Worm (Caenorhabditis elegans) whole organism, L4 larva: ENCODE data around the gene C03B1.7.

ENCODE experiments used
- F26F4.8 ChIP-seq: fragments of 200-800 bp; sonication (Bioruptor generic); conservative IDR thresholded peaks from 2 replicates; pipeline ENCODE4 v1.3.6; 2022; ENCODE audit warnings: missing genetic modification characterization, missing compliant biosample characterization
- F49E8.2 ChIP-seq: sonication (generic microtip); optimal IDR thresholded peaks from 2 replicates; lab custom pipeline; 2016; ENCODE audit warnings: missing compliant biosample characterization, mild to moderate bottlenecking, missing genetic modification characterization, borderline replicate concordance
- T20F7.1 ChIP-seq: fragments of 200-800 bp; sonication (Bioruptor generic); optimal IDR thresholded peaks from 2 replicates; lab custom pipeline; 2018; ENCODE audit warnings: mild to moderate bottlenecking, missing genetic modification characterization, missing compliant biosample characterization
- Y105C5A.15 ChIP-seq: fragments of 200-800 bp; sonication (Bioruptor generic); IDR thresholded peaks from 2 replicates; pipeline ENCODE4 v1.3.6; 2022; ENCODE audit warnings: missing genetic modification characterization, missing compliant biosample characterization
- Y5F2A.4 ChIP-seq: fragments of 200-800 bp; sonication (Bioruptor generic); optimal IDR thresholded peaks from 2 replicates; lab custom pipeline; 2018; ENCODE audit warnings: mild to moderate bottlenecking, missing genetic modification characterization, missing compliant biosample characterization
- ZK546.5 ChIP-seq, 2 experiments: sonication (generic microtip); optimal IDR thresholded peaks; 2 replicates each; lab custom pipeline; 2017; ENCODE audit warnings: missing biosample characterization in 2 of 2, missing genetic modification characterization in 2 of 2
- arid-1 ChIP-seq: fragments of 200-800 bp; sonication (Bioruptor generic); conservative IDR thresholded peaks from 2 replicates; pipeline ENCODE4 v1.3.6; 2022; ENCODE audit warnings: missing genetic modification reagents, missing genetic modification characterization, missing compliant biosample characterization
- ceh-28 ChIP-seq: fragments of 150-350 bp; optimal IDR thresholded peaks from 2 replicates; lab custom pipeline; 2014; ENCODE audit warnings: missing biosample characterization, missing genetic modification reagents, missing genetic modification characterization
- ceh-32 ChIP-seq: sonication (generic microtip); optimal IDR thresholded peaks from 2 replicates; lab custom pipeline; 2016; ENCODE audit warnings: mild to moderate bottlenecking, missing genetic modification characterization, missing compliant biosample characterization; ENCODE audit not compliant: poor library complexity
- ceh-62 ChIP-seq: sonication (generic microtip); optimal IDR thresholded peaks from 2 replicates; lab custom pipeline; 2017; ENCODE audit warnings: missing biosample characterization, missing genetic modification characterization
- ceh-82 ChIP-seq: sonication (generic microtip); optimal IDR thresholded peaks from 2 replicates; lab custom pipeline; 2017; ENCODE audit warnings: missing biosample characterization, missing genetic modification characterization
- ces-1 ChIP-seq: fragments of 150-350 bp; sonication (generic microtip); optimal IDR thresholded peaks from 4 replicates; lab custom pipeline; 2014; ENCODE audit warnings: missing biosample characterization, missing genetic modification reagents, missing genetic modification characterization
- daf-12 ChIP-seq: fragments of 150-350 bp; optimal IDR thresholded peaks from 2 replicates; lab custom pipeline; 2014; ENCODE audit warnings: missing biosample characterization, missing genetic modification reagents, missing genetic modification characterization
- daf-19 ChIP-seq: fragments of 200-800 bp; sonication (Bioruptor generic); conservative IDR thresholded peaks from 2 replicates; pipeline ENCODE4 v1.3.6; 2022; ENCODE audit warnings: missing genetic modification characterization, missing compliant biosample characterization
- dmd-8 ChIP-seq: fragments of 200-800 bp; sonication (Bioruptor generic); IDR thresholded peaks from 2 replicates; pipeline ENCODE4 v1.3.6; 2022; ENCODE audit warnings: missing genetic modification characterization, missing compliant biosample characterization
- egl-43 ChIP-seq: fragments of 200-800 bp; sonication (Bioruptor generic); IDR thresholded peaks from 2 replicates; pipeline ENCODE4 v1.3.6; 2022; ENCODE audit warnings: missing genetic modification reagents, missing genetic modification characterization, missing compliant biosample characterization
- hif-1 ChIP-seq, 2 experiments: sonication (generic microtip); optimal IDR thresholded peaks; 2 replicates each; lab custom pipeline; 2016 to 2017; ENCODE audit warnings: missing compliant biosample characterization in 2 of 2, missing genetic modification characterization in 2 of 2, missing genetic modification reagents in 2 of 2, missing genotype in 2 of 2, mild to moderate bottlenecking in 1 of 2
- hlh-11 ChIP-seq: fragments of 200-800 bp; sonication (Bioruptor generic); optimal IDR thresholded peaks from 2 replicates; lab custom pipeline; 2018; ENCODE audit warnings: mild to moderate bottlenecking, missing genetic modification characterization, missing compliant biosample characterization
- hmg-1.1 ChIP-seq: fragments of 200-800 bp; sonication (Bioruptor generic); IDR thresholded peaks from 2 replicates; pipeline ENCODE4 v1.3.6; 2022; ENCODE audit warnings: missing genetic modification reagents, missing genetic modification characterization, missing compliant biosample characterization
- lim-7 ChIP-seq: fragments of 200-800 bp; sonication (Bioruptor generic); IDR thresholded peaks from 2 replicates; pipeline ENCODE4 v1.3.6; 2022; ENCODE audit warnings: missing genetic modification characterization, missing compliant biosample characterization
- lin-13 ChIP-seq: fragments of 150-350 bp; optimal IDR thresholded peaks from 2 replicates; lab custom pipeline; 2014; ENCODE audit warnings: missing biosample characterization, missing genetic modification reagents, missing genetic modification characterization
- lin-38 ChIP-seq: fragments of 200-800 bp; sonication (Bioruptor generic); IDR thresholded peaks from 2 replicates; pipeline ENCODE4 v1.3.6; 2022; ENCODE audit warnings: missing genetic modification reagents, missing genetic modification characterization, missing compliant biosample characterization
- mdl-1 ChIP-seq, 2 experiments: fragments of 150-350 bp in 1 of 2; sonication (generic microtip) in 1 of 2; optimal IDR thresholded peaks; 2 replicates each; lab custom pipeline; 2014 to 2017; ENCODE audit warnings: missing biosample characterization in 2 of 2, missing genetic modification characterization in 2 of 2
- mxl-2 ChIP-seq: fragments of 200-800 bp; sonication (Bioruptor generic); conservative IDR thresholded peaks from 2 replicates; pipeline ENCODE4 v1.3.6; 2022; ENCODE audit warnings: missing genetic modification reagents, missing genetic modification characterization, missing compliant biosample characterization
- mxl-3 ChIP-seq: fragments of 200-800 bp; sonication (Bioruptor generic); optimal IDR thresholded peaks from 2 replicates; lab custom pipeline; 2018; ENCODE audit warnings: mild to moderate bottlenecking, missing genetic modification characterization, missing compliant biosample characterization
- nhr-102 ChIP-seq: sonication (generic microtip); optimal IDR thresholded peaks from 2 replicates; lab custom pipeline; 2016; ENCODE audit warnings: mild to moderate bottlenecking, missing genetic modification characterization, moderate library complexity, missing compliant biosample characterization
- nhr-25 ChIP-seq: sonication (generic microtip); optimal IDR thresholded peaks from 2 replicates; lab custom pipeline; 2017; ENCODE audit warnings: missing genetic modification characterization, mild to moderate bottlenecking, missing compliant biosample characterization, antibody characterized with exemption, moderate library complexity, borderline replicate concordance; ENCODE audit not compliant: insufficient read depth
- nhr-28 ChIP-seq: fragments of 150-350 bp; optimal IDR thresholded peaks from 2 replicates; lab custom pipeline; 2014; ENCODE audit warnings: missing biosample characterization, missing genetic modification characterization
- nhr-41 ChIP-seq: fragments of 200-800 bp; sonication (Bioruptor generic); IDR thresholded peaks from 2 replicates; pipeline ENCODE4 v1.3.6; 2022; ENCODE audit warnings: missing genetic modification reagents, missing genetic modification characterization, missing compliant biosample characterization
- nhr-42 ChIP-seq: fragments of 200-800 bp; sonication (Bioruptor generic); IDR thresholded peaks from 2 replicates; pipeline ENCODE4 v1.3.6; 2022; ENCODE audit warnings: missing genetic modification characterization, missing compliant biosample characterization
- nhr-6 ChIP-seq: fragments of 150-350 bp; optimal IDR thresholded peaks from 2 replicates; lab custom pipeline; 2014; ENCODE audit warnings: missing biosample characterization, missing genetic modification characterization
- nhr-76 ChIP-seq: fragments of 150-350 bp; optimal IDR thresholded peaks from 2 replicates; lab custom pipeline; 2014; ENCODE audit warnings: missing biosample characterization, missing genetic modification characterization
- nhr-77 ChIP-seq: fragments of 150-350 bp; optimal IDR thresholded peaks from 2 replicates; lab custom pipeline; 2014; ENCODE audit warnings: missing biosample characterization, missing genetic modification characterization
- pha-4 ChIP-seq, 2 experiments: fragments of 150-350 bp in 1 of 2; fragments of 200-800 bp in 1 of 2; sonication (Bioruptor generic) in 1 of 2; IDR thresholded peaks in 1 of 2; optimal IDR thresholded peaks in 1 of 2; 2 replicates each; pipeline versions ENCODE4 v1.3.6 to Lab custom; 2014 to 2022; ENCODE audit warnings: missing genetic modification characterization in 2 of 2, missing genetic modification reagents in 2 of 2, missing biosample characterization in 1 of 2, missing compliant biosample characterization in 1 of 2
- php-3 ChIP-seq: fragments of 200-800 bp; sonication (Bioruptor generic); IDR thresholded peaks from 2 replicates; pipeline ENCODE4 v1.3.6; 2022; ENCODE audit warnings: missing genetic modification reagents, missing genetic modification characterization, missing compliant biosample characterization
- rbr-2 ChIP-seq: sonication (generic microtip); optimal IDR thresholded peaks from 2 replicates; lab custom pipeline; 2016; ENCODE audit warnings: missing genotype, missing genetic modification characterization, missing compliant biosample characterization
- saeg-2 ChIP-seq: fragments of 200-800 bp; sonication (Bioruptor generic); IDR thresholded peaks from 2 replicates; pipeline ENCODE4 v1.3.6; 2022; ENCODE audit warnings: missing genetic modification reagents, missing genetic modification characterization, missing compliant biosample characterization
- sdz-12 ChIP-seq: fragments of 200-800 bp; sonication (Bioruptor generic); optimal IDR thresholded peaks from 2 replicates; lab custom pipeline; 2018; ENCODE audit warnings: mild to moderate bottlenecking, missing genetic modification characterization, missing compliant biosample characterization
- skn-1 ChIP-seq: fragments of 150-350 bp; optimal IDR thresholded peaks from 2 replicates; lab custom pipeline; 2014; ENCODE audit warnings: missing biosample characterization, missing genetic modification characterization
- snpc-1.2 ChIP-seq: fragments of 200-800 bp; sonication (Bioruptor generic); IDR thresholded peaks from 2 replicates; pipeline ENCODE4 v1.3.6; 2022; ENCODE audit warnings: missing genetic modification reagents, missing genetic modification characterization, missing compliant biosample characterization
- snpc-4 ChIP-seq: fragments of 150-350 bp; optimal IDR thresholded peaks from 2 replicates; lab custom pipeline; 2014; ENCODE audit warnings: missing biosample characterization, missing genetic modification characterization
- spr-1 ChIP-seq: sonication (generic microtip); optimal IDR thresholded peaks from 2 replicates; lab custom pipeline; 2016; ENCODE audit warnings: mild to moderate bottlenecking, missing genetic modification characterization, missing compliant biosample characterization
- spr-3 ChIP-seq: fragments of 200-800 bp; sonication (Bioruptor generic); optimal IDR thresholded peaks from 2 replicates; lab custom pipeline; 2018; ENCODE audit warnings: mild to moderate bottlenecking, missing genetic modification characterization, missing compliant biosample characterization
- vab-7 ChIP-seq: fragments of 200-800 bp; sonication (Bioruptor generic); IDR thresholded peaks from 2 replicates; pipeline ENCODE4 v1.3.6; 2022; ENCODE audit warnings: missing genetic modification reagents, missing genetic modification characterization, missing compliant biosample characterization
- zag-1 ChIP-seq: fragments of 150-350 bp; optimal IDR thresholded peaks from 2 replicates; lab custom pipeline; 2014; ENCODE audit warnings: missing biosample characterization, missing genetic modification characterization
- zfp-2 ChIP-seq: sonication (generic microtip); optimal IDR thresholded peaks from 2 replicates; lab custom pipeline; 2016; ENCODE audit warnings: mild to moderate bottlenecking, missing genetic modification characterization, missing compliant biosample characterization
- zfp-3 ChIP-seq: fragments of 200-800 bp; sonication (Bioruptor generic); conservative IDR thresholded peaks from 2 replicates; pipeline ENCODE4 v1.3.6; 2022; ENCODE audit warnings: missing genetic modification reagents, missing genetic modification characterization, missing compliant biosample characterization
- ztf-11 ChIP-seq: fragments of 150-350 bp; optimal IDR thresholded peaks from 2 replicates; lab custom pipeline; 2014; ENCODE audit warnings: missing biosample characterization, missing genetic modification characterization

C03B1.7 gene

DNA sequence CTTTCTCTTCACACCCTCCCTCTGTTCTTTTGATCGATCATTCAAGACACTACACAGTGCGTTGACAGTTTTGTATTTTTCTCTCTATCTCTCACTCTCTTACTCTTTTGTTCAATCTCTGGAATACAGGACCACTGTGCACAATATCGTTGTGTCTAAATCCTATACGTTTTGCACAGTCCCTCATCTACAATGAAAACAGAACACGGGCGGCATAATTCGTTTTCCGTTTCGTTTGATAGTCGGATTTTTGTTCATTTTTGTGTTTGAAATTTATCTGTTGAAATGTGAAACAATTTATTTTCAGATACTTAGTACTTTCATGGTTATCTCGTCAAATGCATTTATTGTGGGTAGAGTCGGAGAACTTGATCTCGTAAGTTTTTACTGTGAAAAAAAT is at the start of gene C03B1.7:
Gene C03B1.7 (plus strand): TSS at position 301 of the 400 bp plus-strand sequence.
- TF ChIP-seq daf-12 = no peak
- TF ChIP-seq spr-3 (GFP tag; lab: Kevin White, UChicago) = no peak
- TF ChIP-seq Y5F2A.4 (GFP tag; lab: Kevin White, UChicago) = no peak
- no peak for TF ChIP-seq snpc-4
- TF ChIP-seq nhr-76 = no peak
- TF ChIP-seq zfp-3 (GFP tag; lab: Robert Waterston, UW) = no peak
- TF ChIP-seq egl-43 = no peak
- no peak for TF ChIP-seq ztf-11 (tag; lab: Kevin White, UChicago)
- TF ChIP-seq arid-1 (GFP tag; lab: Robert Waterston, UW) = no peak
- no peak for TF ChIP-seq nhr-41 (GFP tag; lab: Robert Waterston, UW)
- TF ChIP-seq nhr-77 (tag; lab: Kevin White, UChicago) = no peak
- TF ChIP-seq nhr-25 = no peak
- TF ChIP-seq spr-1 (tag; lab: Kevin White, UChicago) = no peak
- TF ChIP-seq hif-1 (tag; optimal IDR thresholded peaks at IDR 0.05; lab: Kevin White, UChicago) = no peak
- TF ChIP-seq F49E8.2 = no peak
- TF ChIP-seq rbr-2 = no peak
- TF ChIP-seq Y105C5A.15 (GFP tag; lab: Robert Waterston, UW) = no peak
- no peak for TF ChIP-seq dmd-8 (GFP tag; lab: Robert Waterston, UW)
- TF ChIP-seq pha-4 (GFP tag; IDR thresholded peaks at IDR 0.05; lab: Robert Waterston, UW) = no peak
- no peak for TF ChIP-seq pha-4 (tag; optimal IDR thresholded peaks at IDR 0.05; lab: Kevin White, UChicago)
- TF ChIP-seq saeg-2 (GFP tag; lab: Robert Waterston, UW) = no peak

- TF ChIP-seq dmd-8 (GFP tag; lab: Robert Waterston, UW) (peak; percentile 99), nhr-102 (tag; lab: Kevin White, UChicago) (peak; percentile 72), mxl-2 (GFP tag; lab: Robert Waterston, UW) (peak; percentile 78), nhr-25 (peak; percentile 68), ceh-82 (no peak), skn-1 (tag; lab: Kevin White, UChicago) (no peak), snpc-1.2 (GFP tag; lab: Robert Waterston, UW) (peak; percentile 93), ZK546.5 (tag; optimal IDR thresholded peaks at IDR 0.05; lab: Kevin White, UChicago) (no peak), php-3 (GFP tag; lab: Robert Waterston, UW) (peak; percentile 83), zfp-2 (tag; lab: Kevin White, UChicago) (no peak), lim-7 (peak; percentile 99), zag-1 (tag; lab: Kevin White, UChicago) (no peak), nhr-42 (GFP tag; lab: Robert Waterston, UW) (peak; percentile 81), hlh-11 (tag; lab: Kevin White, UChicago) (peak; percentile 57), lin-13 (GFP tag; lab: Kevin White, UChicago) (peak; percentile 52), lin-38 (GFP tag; lab: Robert Waterston, UW) (peak; percentile 83), ces-1 (peak; percentile 36), daf-12 (no peak), ceh-28 (tag; lab: Kevin White, UChicago) (no peak), sdz-12 (peak; percentile 25), daf-19 (GFP tag; lab: Robert Waterston, UW) (peak; percentile 89), vab-7 (GFP tag; lab: Robert Waterston, UW) (peak; percentile 97), nhr-76 (no peak), F49E8.2 (no peak), hmg-1.1 (GFP tag; lab: Robert Waterston, UW) (peak; percentile 95), mxl-3 (GFP tag; lab: Kevin White, UChicago) (peak; percentile 65), nhr-6 (peak; percentile 49), mdl-1 (tag; optimal IDR thresholded peaks at IDR 0.05; lab: Kevin White, UChicago) (peak in 1 of 2 experiments; percentile 56), ceh-62 (tag; lab: Kevin White, UChicago) (no peak), ceh-32 (tag; lab: Kevin White, UChicago) (no peak), spr-3 (GFP tag; lab: Kevin White, UChicago) (peak; percentile 45), egl-43 (peak; percentile 98), nhr-28 (tag; lab: Kevin White, UChicago) (peak; percentile 24), snpc-4 (no peak), T20F7.1 (GFP tag; lab: Kevin White, UChicago) (no peak), pha-4 (GFP tag; IDR thresholded peaks at IDR 0.05; lab: Robert Waterston, UW) (peak; percentile 97), pha-4 (tag; optimal IDR thresholded peaks at IDR 0.05; lab: Kevin White, UChicago) (no peak), F26F4.8 (peak; percentile 90)
These were observed 49.5 kb upstream of the C03B1.7 start for ce11 chrX:6292143-6292542.
